Worm (Caenorhabditis elegans) whole organism, L4/young adult: ENCODE data around the gene lat-1.

ENCODE experiments used
- W03F9.2 ChIP-seq: fragments of 150-350 bp; optimal IDR thresholded peaks from 2 replicates; lab custom pipeline; 2014; ENCODE audit warnings: missing biosample characterization, missing genetic modification characterization
- dao-5 ChIP-seq: sonication (generic microtip); optimal IDR thresholded peaks from 2 replicates; lab custom pipeline; 2016; ENCODE audit warnings: missing genotype, missing genetic modification characterization, moderate library complexity, missing compliant biosample characterization
- him-1 ChIP-seq: sonication (generic microtip); optimal IDR thresholded peaks from 2 replicates; lab custom pipeline; 2016; ENCODE audit warnings: missing genotype, missing genetic modification reagents, missing genetic modification characterization, missing compliant biosample characterization

The lat-1 gene

DNA sequence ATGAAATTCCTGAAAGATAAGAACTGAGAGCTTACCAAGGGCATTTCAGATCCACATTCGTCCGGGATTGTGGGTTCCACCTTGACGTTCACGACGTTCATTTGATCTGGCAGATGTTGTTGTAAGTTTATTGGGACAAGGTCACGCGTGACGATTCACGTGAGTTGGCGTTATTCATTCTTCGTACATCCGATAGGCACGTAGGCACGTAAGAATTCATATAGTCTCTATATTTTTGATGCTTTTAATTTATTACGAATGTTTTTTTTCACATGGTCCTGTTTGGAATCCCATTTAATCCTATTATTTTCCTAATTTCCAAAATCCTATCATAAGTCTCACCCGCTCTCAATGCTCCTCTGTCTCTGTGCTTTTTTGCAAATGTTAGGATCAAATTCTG is 15.3 kb downstream of the lat-1 start, which contains the start of gene B0457.4:
B0457.4 (minus strand) TSS at position 101 of the 400 bp plus-strand sequence.
- TF ChIP-seq dao-5 (tag; lab: Kevin White, UChicago): no peak
- TF ChIP-seq W03F9.2: no peak
- no peak for TF ChIP-seq him-1

DNA sequence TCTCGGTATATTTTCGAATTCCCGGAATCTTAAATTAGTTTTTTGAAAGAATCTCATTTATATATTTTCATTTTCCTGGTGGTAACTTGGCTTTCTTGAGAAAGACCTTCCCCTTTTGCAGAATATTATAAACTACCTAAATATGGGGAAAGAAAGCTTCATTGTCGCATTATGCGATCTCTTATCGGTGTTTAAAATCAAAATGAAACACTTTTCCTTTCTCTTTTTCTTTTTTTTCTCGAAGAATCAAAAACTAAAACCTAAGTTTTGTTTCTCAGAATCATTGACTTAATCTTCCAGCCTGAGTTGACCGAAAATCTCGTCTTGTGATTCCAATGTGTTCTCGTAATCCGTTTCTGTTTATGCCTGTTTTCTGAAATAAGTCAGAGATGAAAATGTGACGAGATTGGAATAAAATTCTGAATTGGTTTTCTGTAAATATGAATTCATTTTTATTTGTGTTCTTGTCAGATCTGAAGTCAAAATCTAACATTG is 15.9 kb downstream of the lat-1 start:
- TF ChIP-seq dao-5 (tag; lab: Kevin White, UChicago): no peak
- TF ChIP-seq him-1: no peak
- TF ChIP-seq W03F9.2: no peak

DNA sequence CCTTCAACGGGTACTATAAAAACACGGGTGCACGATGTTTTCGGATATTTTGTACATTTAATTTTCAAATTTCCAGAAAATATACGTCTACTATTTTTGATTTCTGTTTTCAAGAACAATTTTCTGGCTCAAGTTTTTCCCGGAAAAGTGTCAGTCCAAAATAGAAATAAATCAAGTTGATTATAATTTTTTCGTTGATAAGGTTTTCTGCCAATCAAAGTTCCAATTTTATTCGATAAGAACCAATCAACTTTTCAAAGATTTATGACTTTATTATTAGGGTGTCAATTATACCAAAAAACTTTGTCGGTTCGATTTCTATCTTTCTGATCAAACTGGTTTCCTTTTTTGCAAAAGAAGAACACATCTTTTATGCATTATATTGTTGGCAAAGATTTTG is 18.0 kb downstream of the lat-1 start:
- TF ChIP-seq dao-5 (tag; lab: Kevin White, UChicago): no peak
- no peak for TF ChIP-seq W03F9.2
- TF ChIP-seq him-1: no peak

DNA sequence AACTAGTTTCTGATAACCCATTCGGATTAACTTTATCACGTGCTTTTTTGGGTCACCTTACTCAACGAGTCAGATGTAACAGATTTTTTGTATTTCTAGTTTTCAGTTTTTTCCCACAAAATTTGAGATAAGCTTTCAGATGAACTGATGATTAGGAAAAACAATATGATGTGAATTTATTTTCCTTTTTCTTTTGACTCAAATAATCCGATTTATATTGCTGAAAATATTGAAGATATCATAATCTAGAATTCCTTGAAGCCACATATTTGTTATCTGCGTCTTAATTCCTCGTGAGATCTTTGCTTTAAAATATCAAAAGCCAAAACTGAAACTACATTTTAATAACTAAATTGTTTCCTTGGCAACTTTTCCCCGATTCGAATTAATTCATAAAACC is 20.0 kb downstream of the lat-1 start:
- TF ChIP-seq W03F9.2 (no peak), him-1 (no peak), dao-5 (tag; lab: Kevin White, UChicago) (no peak)

DNA sequence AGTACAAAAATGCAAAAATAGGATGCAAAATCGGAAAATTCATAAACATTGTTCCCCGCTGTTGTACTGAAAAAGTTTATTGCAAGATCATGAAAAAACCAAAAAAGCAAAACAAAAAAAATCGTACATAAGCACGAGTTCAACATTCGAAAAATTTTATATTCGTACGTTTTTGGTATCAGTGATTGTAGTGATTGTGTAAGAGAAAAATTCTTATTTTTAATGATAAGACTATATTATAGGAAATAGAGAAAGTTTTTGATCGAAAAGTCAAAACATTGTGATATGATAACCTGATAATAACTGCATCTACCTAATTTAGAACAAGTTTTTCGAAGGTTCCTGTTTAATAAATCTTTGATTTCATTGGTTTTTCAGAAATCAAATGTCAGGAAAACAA is 20.7 kb downstream of the lat-1 start:
- TF ChIP-seq him-1 (no peak), dao-5 (tag; lab: Kevin White, UChicago) (no peak), W03F9.2 (no peak)

DNA sequence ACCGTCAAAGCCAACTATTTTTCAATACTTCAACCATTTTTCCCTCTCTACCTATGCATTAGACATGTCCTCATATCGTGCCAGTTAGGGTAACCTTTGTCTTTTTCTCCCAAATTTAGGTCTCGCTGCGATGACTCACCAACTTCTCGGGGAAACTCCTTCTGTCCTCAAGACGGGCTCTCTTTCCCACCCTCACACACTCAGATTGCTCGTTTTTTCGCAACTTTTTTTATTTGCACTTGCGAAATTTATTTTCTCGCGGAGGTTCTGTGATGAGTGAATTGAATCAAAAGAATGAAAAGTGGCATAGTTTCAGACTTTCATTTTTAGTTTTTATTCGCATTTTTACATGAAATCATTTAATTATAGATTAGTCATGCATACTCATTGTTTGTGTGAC is 23.7 kb downstream of the lat-1 start:
- no peak for TF ChIP-seq him-1
- no peak for TF ChIP-seq dao-5 (tag; lab: Kevin White, UChicago)
- no peak for TF ChIP-seq W03F9.2

DNA sequence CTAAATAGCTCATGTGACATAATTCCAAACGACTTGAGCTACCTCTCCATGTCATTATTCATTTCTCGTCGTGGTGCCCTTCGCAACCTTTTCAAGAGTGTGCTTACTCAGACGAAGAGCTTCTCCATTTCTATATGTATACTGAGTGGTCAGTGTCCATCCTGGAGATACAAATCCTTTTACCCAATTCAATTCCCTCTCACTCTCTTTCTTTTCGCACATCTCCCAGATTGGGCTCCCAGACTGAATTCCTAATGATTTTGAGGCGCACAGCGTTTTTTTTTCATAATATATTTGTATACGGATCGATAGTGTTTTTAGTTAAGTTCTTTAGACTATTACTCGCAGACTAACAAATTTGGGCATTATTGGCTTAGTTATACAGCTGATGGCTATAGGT is 24.3 kb downstream of the lat-1 start:
- TF ChIP-seq him-1 (no peak), W03F9.2 (no peak), dao-5 (tag; lab: Kevin White, UChicago) (no peak)

DNA sequence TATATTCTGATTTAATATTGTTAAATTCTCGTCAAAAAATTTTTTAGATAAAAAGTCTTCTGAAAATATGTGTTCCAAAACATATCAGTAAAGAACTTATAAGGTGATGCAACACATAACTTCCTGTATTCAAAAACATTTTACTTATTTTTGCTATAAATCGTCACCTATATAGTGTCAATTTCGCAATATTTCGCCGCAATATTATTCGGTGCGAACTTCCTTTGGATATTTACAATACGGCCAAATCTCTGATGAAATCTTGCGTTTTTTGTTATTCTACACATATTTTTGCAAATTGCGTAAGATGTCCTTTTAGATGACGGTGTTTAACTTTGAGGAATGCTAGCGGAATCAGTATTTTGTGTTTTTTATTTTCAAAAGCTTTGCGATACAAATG is 24.8 kb downstream of the lat-1 start:
- TF ChIP-seq him-1 (no peak), dao-5 (tag; lab: Kevin White, UChicago) (no peak), W03F9.2 (no peak)

DNA sequence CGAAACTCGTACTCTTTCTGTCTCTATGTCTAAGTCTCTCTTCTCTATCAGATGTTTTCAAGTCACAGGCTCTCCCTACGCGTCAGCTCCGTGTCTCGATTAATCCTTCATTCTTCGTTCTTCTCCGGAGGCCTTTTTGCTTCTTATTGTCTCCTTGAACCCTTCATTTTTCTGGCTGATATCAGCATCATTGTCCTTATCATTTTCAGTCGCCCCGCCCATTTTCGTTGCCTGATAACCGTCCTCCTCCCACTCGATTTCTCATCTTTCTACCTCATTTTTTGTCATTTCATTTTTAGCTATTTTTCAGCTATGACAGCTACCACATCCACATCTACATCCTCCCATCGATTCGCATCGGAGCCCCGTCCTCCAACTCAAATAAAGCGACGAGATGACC is 25.5 kb downstream of the lat-1 start, which contains the start of gene B0457.6:
B0457.6 (plus strand) TSS at position 284 of the 400 bp plus-strand sequence.
- no peak for TF ChIP-seq dao-5 (tag; lab: Kevin White, UChicago)
- no peak for TF ChIP-seq W03F9.2
- TF ChIP-seq him-1: no peak

DNA sequence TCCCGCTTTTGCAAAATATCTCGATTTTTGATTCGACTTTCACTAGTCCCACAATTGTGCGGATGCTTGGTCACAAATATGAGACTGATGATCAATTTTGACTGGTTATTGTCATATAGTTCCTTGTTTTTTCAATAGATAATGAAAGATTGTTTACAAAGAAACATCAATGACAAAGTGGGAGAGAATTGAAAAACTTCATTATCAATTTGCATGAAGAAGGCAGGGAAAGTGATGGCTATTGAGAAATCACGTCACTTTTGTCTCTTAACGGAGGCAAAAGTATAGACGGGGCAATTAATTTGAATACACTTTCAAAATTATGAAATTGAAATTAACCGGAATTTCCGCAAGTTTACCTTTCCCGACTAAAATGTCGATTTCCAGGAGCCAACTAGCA is 26.5 kb downstream of the lat-1 start:
- TF ChIP-seq W03F9.2 (no peak), dao-5 (tag; lab: Kevin White, UChicago) (no peak), him-1 (no peak)

DNA sequence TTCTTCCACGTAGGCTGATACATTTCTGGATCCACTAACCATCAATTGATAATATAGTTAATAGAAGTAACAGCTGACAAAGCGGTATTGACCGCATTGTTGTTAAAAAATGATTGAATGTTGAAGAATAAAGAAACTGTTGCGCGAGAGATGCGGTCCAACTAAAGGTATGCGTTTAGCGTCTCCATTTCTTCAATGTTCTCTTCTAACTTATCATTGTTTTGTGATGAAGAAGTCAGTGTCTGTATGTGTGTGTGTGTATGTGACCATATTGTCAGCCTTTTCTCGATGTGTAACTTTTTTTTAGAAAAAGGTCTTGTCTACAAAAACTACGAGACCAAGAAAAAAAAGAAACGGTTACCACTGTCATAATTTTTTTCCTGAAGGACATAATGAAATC is 29.8 kb downstream of the lat-1 start, which contains the start of gene B0457.2:
B0457.2 (minus strand) TSS at position 101 of the 400 bp plus-strand sequence.
- no peak for TF ChIP-seq dao-5 (tag; lab: Kevin White, UChicago)
- TF ChIP-seq W03F9.2: no peak
- TF ChIP-seq him-1: no peak

DNA sequence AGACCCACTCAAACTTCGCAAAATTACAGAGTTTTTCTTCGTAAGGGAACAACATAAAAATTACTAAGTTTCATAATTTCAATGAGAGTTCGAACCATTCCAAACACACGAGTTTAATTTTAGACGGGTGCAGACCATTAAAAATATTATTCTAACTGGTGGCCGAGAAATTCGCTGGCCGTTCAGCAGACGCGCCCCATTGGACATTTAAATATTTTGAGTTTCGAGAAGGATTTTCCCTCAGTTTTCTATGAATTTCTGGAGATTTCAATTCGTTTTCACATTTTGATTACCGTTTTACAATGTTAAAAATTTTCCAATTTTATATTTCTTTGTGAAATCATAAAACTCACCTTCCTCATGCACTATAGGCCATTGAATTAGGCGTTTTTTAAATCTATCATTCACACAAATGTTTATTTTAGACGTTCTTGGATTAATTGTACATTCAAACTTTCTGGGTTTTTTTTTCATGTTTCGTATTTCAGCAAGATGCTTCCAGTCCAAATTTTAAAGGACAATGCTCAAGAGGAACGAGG is 30.7 kb downstream of the lat-1 start, which contains the start of gene cct-2:
cct-2 (plus strand) TSS at position 489 of the 539 bp plus-strand sequence.
- TF ChIP-seq W03F9.2 (peak; percentile 66), him-1 (no peak)

DNA sequence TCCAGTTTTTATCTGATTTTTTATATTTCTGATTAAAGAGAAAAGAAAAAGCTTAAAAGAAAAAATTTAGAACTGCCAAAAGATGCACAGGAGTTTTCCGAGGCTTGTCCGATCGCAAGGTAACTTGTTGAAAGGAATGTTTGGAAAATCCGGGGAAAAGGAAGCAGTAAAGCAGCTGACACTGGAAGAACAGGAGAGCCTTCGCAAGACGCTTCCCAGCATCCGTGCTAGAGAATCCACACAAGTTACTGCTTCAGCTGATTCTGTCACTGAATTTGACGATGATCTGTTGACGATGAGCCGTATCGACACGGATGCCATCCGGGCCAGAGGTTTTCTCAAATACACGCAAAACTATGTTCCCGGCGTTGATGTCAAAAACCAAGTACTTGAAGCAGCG is 33.1 kb downstream of the lat-1 start, which contains the start of gene mrpl-50:
mrpl-50 (plus strand) TSS at position 71 of the 400 bp plus-strand sequence.
- no peak for TF ChIP-seq him-1

DNA sequence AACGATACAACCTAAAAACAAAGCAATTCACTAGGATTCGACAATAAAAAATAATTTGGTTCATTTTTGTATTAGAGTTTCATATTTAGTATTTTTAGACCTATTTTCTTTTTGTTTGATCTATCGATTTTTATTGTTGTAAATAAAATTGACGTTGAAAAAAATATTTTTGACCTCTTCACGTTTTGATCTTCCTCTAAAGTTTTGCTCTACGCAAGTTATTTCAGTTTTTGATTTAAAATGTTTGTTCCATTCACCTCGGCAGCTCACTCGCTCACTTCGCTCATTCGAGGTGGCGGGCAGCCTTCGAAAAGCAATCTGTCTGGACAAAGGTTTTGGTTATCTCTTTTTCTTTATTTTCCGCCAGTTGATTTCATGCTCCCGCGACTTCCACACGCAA is 34.1 kb downstream of the lat-1 start, which contains the start of gene enol-1:
enol-1 (plus strand) TSS at position 235 of the 400 bp plus-strand sequence.
- TF ChIP-seq dao-5 (tag; lab: Kevin White, UChicago) (no peak), him-1 (no peak), W03F9.2 (no peak)

DNA sequence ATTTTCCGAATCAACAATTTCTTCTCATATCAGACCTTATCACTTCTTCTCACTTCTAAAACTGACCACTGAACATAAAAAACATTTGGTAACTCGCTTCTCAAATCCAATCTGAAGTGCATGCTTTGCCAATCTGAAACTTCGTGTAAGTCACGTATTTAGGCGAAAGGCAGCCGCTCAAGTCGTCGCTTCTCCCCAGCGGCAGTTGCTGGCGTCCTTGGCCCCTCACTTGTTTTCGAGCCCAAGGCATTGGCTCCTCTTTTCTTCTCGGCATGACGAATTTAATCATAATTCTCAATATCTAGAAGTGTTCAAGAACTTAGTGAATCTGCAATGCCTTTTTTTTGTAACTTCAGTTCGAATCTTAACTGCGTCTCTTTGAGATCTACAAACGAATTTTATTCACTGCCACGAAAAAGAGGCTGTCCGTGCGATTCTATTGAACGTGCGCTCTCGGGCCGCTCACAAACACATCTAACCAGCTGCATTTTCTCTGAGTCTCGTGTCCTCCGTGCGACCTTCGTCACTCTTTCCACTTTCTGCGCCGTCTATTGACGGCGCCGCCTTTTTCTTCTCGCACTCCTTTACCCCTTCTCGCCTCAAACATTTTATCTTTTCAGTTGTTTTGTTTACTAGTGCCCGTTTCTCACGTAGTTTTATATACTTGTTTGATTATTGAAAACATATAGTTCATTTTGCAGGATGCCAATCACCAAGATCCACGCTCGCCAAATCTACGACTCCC is 34.9 kb downstream of the lat-1 start:
- TF ChIP-seq W03F9.2: no peak
- TF ChIP-seq dao-5 (tag; lab: Kevin White, UChicago): no peak
- TF ChIP-seq him-1: no peak
